Worm (Caenorhabditis elegans) whole organism, early embryonic: Measurements from ENCODE around the gene C33D3.5.

Source experiments
- ama-1 ChIP-seq: fragments of 150-350 bp; optimal IDR thresholded peaks from 2 replicates; lab custom pipeline; 2014
- ceh-13 ChIP-seq: fragments of 200-800 bp; sonication (Bioruptor generic); optimal IDR thresholded peaks from 2 replicates; lab custom pipeline; 2018; ENCODE audit warnings: mild to moderate bottlenecking, missing genetic modification characterization, missing compliant biosample characterization
- hmbx-1 ChIP-seq: sonication (generic microtip); optimal IDR thresholded peaks from 2 replicates; lab custom pipeline; 2016; ENCODE audit warnings: mild to moderate bottlenecking, missing genetic modification characterization, missing compliant biosample characterization
- scrt-1 ChIP-seq: fragments of 200-800 bp; sonication (Bioruptor generic); IDR thresholded peaks from 2 replicates; pipeline ENCODE4 v1.3.6; 2022; ENCODE audit warnings: missing genetic modification characterization, missing compliant biosample characterization
- sea-1 ChIP-seq: fragments of 200-800 bp; sonication (Bioruptor generic); conservative IDR thresholded peaks from 2 replicates; pipeline ENCODE4 v1.3.6; 2022; ENCODE audit warnings: missing genetic modification characterization, missing compliant biosample characterization
- tra-4 ChIP-seq: sonication (generic microtip); optimal IDR thresholded peaks from 2 replicates; lab custom pipeline; 2017; ENCODE audit warnings: missing genetic modification characterization, missing compliant biosample characterization

DNA sequence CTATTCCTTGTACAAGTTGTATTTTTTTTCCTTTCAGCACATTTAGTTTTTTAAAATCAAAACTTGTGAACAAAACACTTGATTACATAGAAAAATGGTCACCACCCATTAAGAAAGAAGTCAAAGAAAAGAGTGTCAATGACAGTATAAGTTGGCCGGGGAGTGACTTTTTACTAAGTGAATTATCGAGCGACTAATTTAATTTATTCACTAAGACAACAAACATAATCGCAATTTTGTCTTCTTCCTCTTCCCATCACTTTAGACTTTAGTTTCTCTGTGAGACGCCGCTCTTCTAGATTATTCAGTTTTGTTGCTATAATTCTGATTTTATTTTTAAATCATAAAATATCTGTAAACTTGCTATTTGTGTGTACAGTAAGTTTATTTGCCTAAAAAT, 22.9 kb downstream of the C33D3.5 start:
- TF ChIP-seq ama-1 (no peak), scrt-1 (GFP tag; lab: Robert Waterston, UW) (no peak), tra-4 (tag; lab: Kevin White, UChicago) (no peak), hmbx-1 (tag; lab: Kevin White, UChicago) (no peak), ceh-13 (GFP tag; lab: Kevin White, UChicago) (no peak), sea-1 (GFP tag; lab: Robert Waterston, UW) (no peak)
